Worm (Caenorhabditis elegans) whole organism, L4 larva: ENCODE results near the gene T25B9.2.

Experiments used
- D1046.2 ChIP-seq: fragments of 200-800 bp; sonication (Bioruptor generic); IDR thresholded peaks from 2 replicates; pipeline ENCODE4 v1.3.6; 2022; ENCODE audit warnings: missing genetic modification characterization, missing compliant biosample characterization
- F10B5.3 ChIP-seq: sonication (generic microtip); optimal IDR thresholded peaks from 2 replicates; lab custom pipeline; 2016; ENCODE audit warnings: mild to moderate bottlenecking, missing genetic modification characterization, missing compliant biosample characterization
- F44E2.7 ChIP-seq: fragments of 200-800 bp; sonication (Bioruptor generic); IDR thresholded peaks from 2 replicates; pipeline ENCODE4 v2.1.2; 2022; ENCODE audit warnings: missing genetic modification characterization, missing compliant biosample characterization
- F49E8.2 ChIP-seq: sonication (generic microtip); optimal IDR thresholded peaks from 2 replicates; lab custom pipeline; 2016; ENCODE audit warnings: missing compliant biosample characterization, mild to moderate bottlenecking, missing genetic modification characterization, borderline replicate concordance
- R02D3.7 ChIP-seq: fragments of 150-350 bp; sonication (generic microtip); optimal IDR thresholded peaks from 3 replicates; lab custom pipeline; 2014; ENCODE audit warnings: missing biosample characterization, missing genetic modification characterization
- aha-1 ChIP-seq: fragments of 150-350 bp; peaks from one replicate; lab custom pipeline; 2014; ENCODE audit warnings: missing biosample characterization, missing genetic modification characterization
- aly-2 ChIP-seq: sonication (generic microtip); optimal IDR thresholded peaks from 2 replicates; lab custom pipeline; 2018; ENCODE audit warnings: missing biosample characterization, missing genetic modification characterization
- attf-4 ChIP-seq: sonication (generic microtip); optimal IDR thresholded peaks from 3 replicates; lab custom pipeline; 2017; ENCODE audit warnings: missing biosample characterization, missing genetic modification characterization
- ceh-32 ChIP-seq: sonication (generic microtip); optimal IDR thresholded peaks from 2 replicates; lab custom pipeline; 2016; ENCODE audit warnings: mild to moderate bottlenecking, missing genetic modification characterization, missing compliant biosample characterization; ENCODE audit not compliant: poor library complexity
- dpl-1 ChIP-seq: fragments of 150-350 bp; optimal IDR thresholded peaks from 2 replicates; lab custom pipeline; 2014; ENCODE audit warnings: missing biosample characterization, missing genetic modification reagents, missing genetic modification characterization
- dve-1 ChIP-seq: sonication (generic microtip); optimal IDR thresholded peaks from 2 replicates; lab custom pipeline; 2017; ENCODE audit warnings: antibody characterized with exemption, mild to moderate bottlenecking, missing genetic modification characterization, missing compliant biosample characterization; ENCODE audit not compliant: insufficient read depth
- hmg-1.1 ChIP-seq: fragments of 200-800 bp; sonication (Bioruptor generic); IDR thresholded peaks from 2 replicates; pipeline ENCODE4 v1.3.6; 2022; ENCODE audit warnings: missing genetic modification reagents, missing genetic modification characterization, missing compliant biosample characterization
- lin-1 ChIP-seq: fragments of 200-800 bp; sonication (Bioruptor generic); IDR thresholded peaks from 2 replicates; pipeline ENCODE4 v1.3.6; 2022; ENCODE audit warnings: missing genetic modification reagents, missing genetic modification characterization, missing compliant biosample characterization
- lin-38 ChIP-seq: fragments of 200-800 bp; sonication (Bioruptor generic); IDR thresholded peaks from 2 replicates; pipeline ENCODE4 v1.3.6; 2022; ENCODE audit warnings: missing genetic modification reagents, missing genetic modification characterization, missing compliant biosample characterization
- lin-39 ChIP-seq: fragments of 150-350 bp; optimal IDR thresholded peaks from 2 replicates; lab custom pipeline; 2014; ENCODE audit warnings: missing biosample characterization, missing genetic modification reagents, missing genetic modification characterization
- lir-3 ChIP-seq: sonication (generic microtip); optimal IDR thresholded peaks from 2 replicates; lab custom pipeline; 2016; ENCODE audit warnings: mild to moderate bottlenecking, missing genetic modification characterization, missing compliant biosample characterization
- madf-5 ChIP-seq, 2 experiments: fragments of 200-800 bp; sonication (Bioruptor generic); IDR thresholded peaks; 2 replicates each; pipeline ENCODE4 v1.3.6; 2022; ENCODE audit warnings: missing compliant biosample characterization in 2 of 2, missing genetic modification characterization in 2 of 2
- mdl-1 ChIP-seq, 2 experiments: fragments of 150-350 bp in 1 of 2; sonication (generic microtip) in 1 of 2; optimal IDR thresholded peaks; 2 replicates each; lab custom pipeline; 2014 to 2017; ENCODE audit warnings: missing biosample characterization in 2 of 2, missing genetic modification characterization in 2 of 2
- mdt-29 ChIP-seq: fragments of 200-800 bp; sonication (Bioruptor generic); IDR thresholded peaks from 2 replicates; pipeline ENCODE4 v1.3.6; 2022; ENCODE audit warnings: missing genetic modification reagents, missing genetic modification characterization, missing compliant biosample characterization
- mes-2 ChIP-seq: sonication (generic microtip); optimal IDR thresholded peaks from 2 replicates; lab custom pipeline; 2016; ENCODE audit warnings: missing genotype, mild to moderate bottlenecking, missing genetic modification characterization, missing compliant biosample characterization; ENCODE audit not compliant: poor library complexity, severe bottlenecking
- nhr-102 ChIP-seq: sonication (generic microtip); optimal IDR thresholded peaks from 2 replicates; lab custom pipeline; 2016; ENCODE audit warnings: mild to moderate bottlenecking, missing genetic modification characterization, moderate library complexity, missing compliant biosample characterization
- nhr-76 ChIP-seq: fragments of 150-350 bp; optimal IDR thresholded peaks from 2 replicates; lab custom pipeline; 2014; ENCODE audit warnings: missing biosample characterization, missing genetic modification characterization
- nhr-77 ChIP-seq: fragments of 150-350 bp; optimal IDR thresholded peaks from 2 replicates; lab custom pipeline; 2014; ENCODE audit warnings: missing biosample characterization, missing genetic modification characterization
- saeg-2 ChIP-seq: fragments of 200-800 bp; sonication (Bioruptor generic); IDR thresholded peaks from 2 replicates; pipeline ENCODE4 v1.3.6; 2022; ENCODE audit warnings: missing genetic modification reagents, missing genetic modification characterization, missing compliant biosample characterization
- sdz-12 ChIP-seq: fragments of 200-800 bp; sonication (Bioruptor generic); optimal IDR thresholded peaks from 2 replicates; lab custom pipeline; 2018; ENCODE audit warnings: mild to moderate bottlenecking, missing genetic modification characterization, missing compliant biosample characterization
- snpc-1.2 ChIP-seq: fragments of 200-800 bp; sonication (Bioruptor generic); IDR thresholded peaks from 2 replicates; pipeline ENCODE4 v1.3.6; 2022; ENCODE audit warnings: missing genetic modification reagents, missing genetic modification characterization, missing compliant biosample characterization
- spr-3 ChIP-seq: fragments of 200-800 bp; sonication (Bioruptor generic); optimal IDR thresholded peaks from 2 replicates; lab custom pipeline; 2018; ENCODE audit warnings: mild to moderate bottlenecking, missing genetic modification characterization, missing compliant biosample characterization
- unc-130 ChIP-seq: sonication (generic microtip); optimal IDR thresholded peaks from 2 replicates; lab custom pipeline; 2016; ENCODE audit warnings: missing genetic modification reagents, missing genetic modification characterization, missing compliant biosample characterization
- unc-62 ChIP-seq, 3 experiments: fragments of 150-350 bp in 1 of 3; sonication (generic microtip); optimal IDR thresholded peaks in 2 of 3; peaks in 1 of 3; 1 replicate in 1 of 3; 2 replicates in 2 of 3; lab custom pipeline; 2014 to 2017; ENCODE audit warnings: missing biosample characterization in 3 of 3, missing genetic modification characterization in 3 of 3, missing genetic modification reagents in 3 of 3, missing genotype in 1 of 3
- vab-7 ChIP-seq: fragments of 200-800 bp; sonication (Bioruptor generic); IDR thresholded peaks from 2 replicates; pipeline ENCODE4 v1.3.6; 2022; ENCODE audit warnings: missing genetic modification reagents, missing genetic modification characterization, missing compliant biosample characterization
- zag-1 ChIP-seq: fragments of 150-350 bp; optimal IDR thresholded peaks from 2 replicates; lab custom pipeline; 2014; ENCODE audit warnings: missing biosample characterization, missing genetic modification characterization
- ztf-11 ChIP-seq: fragments of 150-350 bp; optimal IDR thresholded peaks from 2 replicates; lab custom pipeline; 2014; ENCODE audit warnings: missing biosample characterization, missing genetic modification characterization

Gene T25B9.2

DNA sequence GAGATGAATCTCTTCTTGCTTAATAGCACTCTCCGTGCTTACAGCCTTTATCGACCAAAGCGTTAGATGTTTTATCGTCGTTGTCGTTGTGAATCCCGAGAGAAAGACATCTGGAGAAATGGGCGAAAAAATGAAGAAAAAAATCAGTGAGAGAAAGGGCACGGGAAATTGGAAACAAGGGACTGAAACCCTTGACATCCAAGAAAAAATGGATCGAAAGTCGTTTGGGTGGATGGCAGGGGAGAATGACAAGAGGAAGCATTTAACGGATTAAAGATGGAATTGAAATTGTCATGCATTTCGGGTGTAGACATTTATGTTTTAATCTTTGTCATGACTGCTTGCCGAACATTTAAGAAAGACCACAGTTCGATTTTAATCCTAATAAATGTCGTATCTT, 22.2 kb upstream of the T25B9.2 start, which contains the start of gene inpp-1:
Gene inpp-1, minus strand, starts transcription at position 101 of the 400 bp plus-strand sequence.
- TF ChIP-seq R02D3.7 (tag; lab: Kevin White, UChicago) (no peak), lin-1 (GFP tag; lab: Robert Waterston, UW) (no peak), spr-3 (GFP tag; lab: Kevin White, UChicago) (no peak), ztf-11 (tag; lab: Kevin White, UChicago) (no peak), madf-5 (GFP tag; IDR thresholded peaks at IDR 0.05; lab: Robert Waterston, UW) (no peak), lir-3 (tag; lab: Kevin White, UChicago) (no peak), hmg-1.1 (GFP tag; lab: Robert Waterston, UW) (no peak), saeg-2 (GFP tag; lab: Robert Waterston, UW) (no peak), attf-4 (no peak), vab-7 (GFP tag; lab: Robert Waterston, UW) (no peak), lin-39 (tag; lab: Kevin White, UChicago) (no peak), aha-1 (tag; lab: Kevin White, UChicago) (no peak), D1046.2 (no peak), aly-2 (tag; lab: Kevin White, UChicago) (no peak), mdt-29 (GFP tag; lab: Robert Waterston, UW) (no peak), F10B5.3 (tag; lab: Kevin White, UChicago) (no peak), nhr-102 (tag; lab: Kevin White, UChicago) (no peak)

DNA sequence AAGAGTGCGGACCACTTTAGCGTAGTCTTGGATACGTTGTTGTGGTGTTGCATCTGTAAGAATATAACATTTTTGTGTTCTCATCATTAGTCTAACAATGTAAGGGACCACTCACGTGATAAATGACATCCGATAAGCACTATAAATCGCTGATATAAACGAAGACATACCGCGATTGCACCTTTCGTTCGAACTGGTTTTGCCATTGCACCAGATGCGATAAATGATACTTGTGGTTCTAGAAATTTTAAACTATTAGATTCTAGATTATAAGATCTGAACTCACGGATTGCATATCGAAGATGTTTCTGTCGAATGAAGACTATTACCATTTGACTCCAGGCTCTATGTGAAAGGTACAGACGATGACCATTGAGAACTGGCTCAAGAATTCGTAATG, 19.7 kb upstream of the T25B9.2 start:
- TF ChIP-seq aha-1 (tag; lab: Kevin White, UChicago): peak; percentile 94
- TF ChIP-seq mdt-29 (GFP tag; lab: Robert Waterston, UW): no peak
- no peak for TF ChIP-seq ceh-32 (tag; lab: Kevin White, UChicago)
- TF ChIP-seq ztf-11 (tag; lab: Kevin White, UChicago): no peak
- TF ChIP-seq mdl-1 (tag; optimal IDR thresholded peaks at IDR 0.05; lab: Kevin White, UChicago): no peak
- no peak for TF ChIP-seq spr-3 (GFP tag; lab: Kevin White, UChicago)
- no peak for TF ChIP-seq vab-7 (GFP tag; lab: Robert Waterston, UW)

DNA sequence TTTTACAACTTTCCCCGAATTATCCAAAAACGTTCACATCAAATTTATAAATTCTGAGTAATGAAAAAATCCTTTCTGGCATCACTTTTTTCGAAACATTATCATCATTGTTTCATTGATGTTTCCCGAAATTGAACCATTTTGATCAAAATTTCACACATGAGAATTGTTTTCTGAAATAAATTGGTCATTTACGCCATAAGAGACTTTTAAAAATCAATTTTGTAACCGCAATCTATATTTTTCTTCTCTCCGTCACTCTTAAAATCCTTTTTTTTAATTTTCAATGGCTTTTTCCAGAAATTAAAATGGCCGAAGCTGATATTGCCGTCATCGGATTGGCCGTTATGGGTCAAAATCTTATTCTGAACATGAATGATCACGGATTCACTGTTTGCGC, 17.7 kb upstream of the T25B9.2 start, which contains the start of gene T25B9.9:
Gene T25B9.9, plus strand, starts transcription at position 301 of the 400 bp plus-strand sequence.
- TF ChIP-seq mes-2 (no peak), unc-62 (GFP tag; optimal IDR thresholded peaks at IDR 0.05 in 1 of 2; lab: Kevin White, UChicago) (peak in 1 of 2 experiments; percentile 35), unc-62 (tag; optimal IDR thresholded peaks at IDR 0.05; lab: Kevin White, UChicago) (no peak), dve-1 (tag; lab: Kevin White, UChicago) (no peak), nhr-76 (tag; lab: Kevin White, UChicago) (no peak)

DNA sequence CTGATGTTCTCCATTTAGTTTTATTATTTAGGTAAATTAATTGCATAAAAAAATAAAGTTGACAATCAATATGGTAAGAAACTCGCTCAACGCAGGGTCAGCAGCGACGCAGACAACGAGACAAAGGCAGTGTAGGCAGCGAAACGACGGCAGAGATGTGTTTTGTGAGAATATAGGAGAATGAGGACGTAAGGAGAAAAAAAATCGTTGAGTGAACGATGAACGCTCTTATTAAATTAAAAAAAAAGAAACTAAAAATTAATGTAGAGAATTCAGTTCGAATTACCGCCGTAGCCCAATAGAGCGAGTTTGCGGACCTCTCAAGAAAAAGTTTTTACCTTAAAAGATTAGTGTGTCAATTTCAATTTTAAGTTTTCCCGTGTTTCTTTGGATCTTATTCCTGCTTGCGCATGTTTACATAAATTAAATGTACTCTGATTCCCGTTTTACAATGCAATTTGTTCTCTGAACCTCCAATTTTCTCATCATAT, 16.6 kb upstream of the T25B9.2 start, which contains the start of gene T25B9.8:
Gene T25B9.8, minus strand, starts transcription at position 51 of the 491 bp plus-strand sequence.
- TF ChIP-seq lin-38 (GFP tag; lab: Robert Waterston, UW) (peak; percentile 30), nhr-77 (no peak), aha-1 (tag; lab: Kevin White, UChicago) (peak; percentile 69)
- TF ChIP-seq, all 104 proteins: peak for 2

DNA sequence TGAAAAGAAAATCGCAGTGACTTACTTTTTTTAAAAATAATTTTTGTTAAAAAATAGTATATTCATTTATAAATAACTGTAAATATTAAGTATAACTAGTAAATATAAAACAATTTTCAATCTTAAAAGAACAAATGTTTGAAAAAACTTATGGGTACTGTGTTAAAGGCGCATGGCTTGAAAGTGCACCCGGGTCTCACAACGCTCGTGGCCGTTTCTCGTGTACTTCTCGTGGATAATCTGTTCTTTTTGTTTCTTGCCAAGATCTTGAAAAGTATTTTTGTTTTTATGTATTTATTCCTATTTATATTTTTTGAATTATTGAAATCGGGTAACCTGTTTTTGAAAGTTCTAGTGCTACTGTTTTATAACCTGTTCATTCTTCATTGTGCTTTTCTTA, 14.4 kb upstream of the T25B9.2 start:
- TF ChIP-seq unc-130: peak; percentile 32
- TF ChIP-seq R02D3.7 (tag; lab: Kevin White, UChicago): no peak
- TF ChIP-seq dpl-1 (GFP tag; lab: Kevin White, UChicago): no peak
- peak; percentile 83 for TF ChIP-seq snpc-1.2 (GFP tag; lab: Robert Waterston, UW)
- no peak for TF ChIP-seq zag-1
- no peak for TF ChIP-seq sdz-12 (GFP tag; lab: Kevin White, UChicago)
- peak; percentile 16 for TF ChIP-seq F49E8.2
- TF ChIP-seq mes-2: peak; percentile 30
- no peak for TF ChIP-seq F44E2.7 (GFP tag; lab: Robert Waterston, UW)
